Worm (Caenorhabditis elegans) whole organism, young adult: ENCODE results near the gene C35B8.3.

ENCODE experiments used
- ets-4 ChIP-seq: fragments of 200-800 bp; sonication (Bioruptor generic); optimal IDR thresholded peaks from 2 replicates; lab custom pipeline; 2018; ENCODE audit warnings: mild to moderate bottlenecking, missing genetic modification characterization, missing compliant biosample characterization
- unc-130 ChIP-seq: sonication (generic microtip); optimal IDR thresholded peaks from 2 replicates; lab custom pipeline; 2016; ENCODE audit warnings: missing genetic modification reagents, missing genetic modification characterization, missing compliant biosample characterization

- TF ChIP-seq ets-4 (GFP tag; lab: Kevin White, UChicago) (no peak), unc-130 (GFP tag; lab: Kevin White, UChicago) (no peak)
Measured at ce11 chrX:9168239-9168638, 45.5 kb upstream of the C35B8.3 start, which contains the start of gene B0563.9.
